Fruit fly (Drosophila melanogaster) Kc167 (cell line): ENCODE results near the gene Inx3.

ENCODE experiments used
- Sin3A ChIP-seq: fragments of >200 bp; optimal IDR thresholded peaks from 2 replicates; lab custom pipeline; 2018; ENCODE audit warnings: missing external identifiers
- psq ChIP-seq: fragments of >200 bp; optimal IDR thresholded peaks from 2 replicates; lab custom pipeline; 2017; ENCODE audit warnings: missing external identifiers

- TF ChIP-seq Sin3A (lab: Kevin White, UChicago) (no peak), psq (lab: Kevin White, UChicago) (no peak)
Measured at dm6 chr3R:28842431-28842830, 16.9 kb downstream of the Inx3 start.
